Worm (Caenorhabditis elegans) whole organism, early embryonic: Measurements from ENCODE around the gene pde-3.

Experiments
- B0310.2 ChIP-seq: sonication (generic microtip); optimal IDR thresholded peaks from 2 replicates; lab custom pipeline; 2016; ENCODE audit warnings: mild to moderate bottlenecking, missing genetic modification characterization, missing compliant biosample characterization
- F13C5.2 ChIP-seq: sonication (generic microtip); optimal IDR thresholded peaks from 2 replicates; lab custom pipeline; 2017; ENCODE audit warnings: mild to moderate bottlenecking, missing genetic modification characterization, inconsistent platforms, missing compliant biosample characterization
- aly-1 ChIP-seq: sonication (generic microtip); optimal IDR thresholded peaks from 2 replicates; lab custom pipeline; 2016; ENCODE audit warnings: missing genetic modification characterization, missing compliant biosample characterization
- ama-1 ChIP-seq: fragments of 150-350 bp; optimal IDR thresholded peaks from 2 replicates; lab custom pipeline; 2014
- ceh-13 ChIP-seq: fragments of 200-800 bp; sonication (Bioruptor generic); optimal IDR thresholded peaks from 2 replicates; lab custom pipeline; 2018; ENCODE audit warnings: mild to moderate bottlenecking, missing genetic modification characterization, missing compliant biosample characterization
- ceh-36 ChIP-seq: sonication (generic microtip); optimal IDR thresholded peaks from 2 replicates; lab custom pipeline; 2016; ENCODE audit warnings: missing genetic modification characterization, inconsistent platforms, missing compliant biosample characterization
- ets-7 ChIP-seq: sonication (generic microtip); optimal IDR thresholded peaks from 2 replicates; lab custom pipeline; 2016; ENCODE audit warnings: missing genotype, missing genetic modification characterization, missing compliant biosample characterization
- flt-1 ChIP-seq: fragments of 200-800 bp; sonication (Bioruptor generic); IDR thresholded peaks from 2 replicates; pipeline ENCODE4 v1.3.6; 2022; ENCODE audit warnings: missing genetic modification characterization, missing compliant biosample characterization
- hmbx-1 ChIP-seq: sonication (generic microtip); optimal IDR thresholded peaks from 2 replicates; lab custom pipeline; 2016; ENCODE audit warnings: mild to moderate bottlenecking, missing genetic modification characterization, missing compliant biosample characterization
- hmg-4 ChIP-seq: fragments of 200-800 bp; sonication (Bioruptor generic); optimal IDR thresholded peaks from 2 replicates; lab custom pipeline; 2018; ENCODE audit warnings: mild to moderate bottlenecking, missing genetic modification characterization, missing compliant biosample characterization
- hnd-1 ChIP-seq: sonication (generic microtip); optimal IDR thresholded peaks from 2 replicates; lab custom pipeline; 2016; ENCODE audit warnings: missing genetic modification characterization, missing compliant biosample characterization
- pes-1 ChIP-seq: fragments of 200-800 bp; sonication (Bioruptor generic); IDR thresholded peaks from 2 replicates; pipeline ENCODE4 v1.3.6; 2022; ENCODE audit warnings: missing genetic modification reagents, missing genetic modification characterization, missing compliant biosample characterization
- scrt-1 ChIP-seq: fragments of 200-800 bp; sonication (Bioruptor generic); IDR thresholded peaks from 2 replicates; pipeline ENCODE4 v1.3.6; 2022; ENCODE audit warnings: missing genetic modification characterization, missing compliant biosample characterization
- sea-1 ChIP-seq: fragments of 200-800 bp; sonication (Bioruptor generic); conservative IDR thresholded peaks from 2 replicates; pipeline ENCODE4 v1.3.6; 2022; ENCODE audit warnings: missing genetic modification characterization, missing compliant biosample characterization
- tbx-11 ChIP-seq: fragments of 200-800 bp; sonication (Bioruptor generic); IDR thresholded peaks from 2 replicates; pipeline ENCODE4 v1.3.6; 2022; ENCODE audit warnings: missing genetic modification characterization, missing compliant biosample characterization
- tbx-37 ChIP-seq: fragments of 200-800 bp; sonication (Bioruptor generic); conservative IDR thresholded peaks from 2 replicates; pipeline ENCODE4 v1.3.6; 2022; ENCODE audit warnings: missing genetic modification reagents, missing genetic modification characterization, missing compliant biosample characterization
- tra-4 ChIP-seq: sonication (generic microtip); optimal IDR thresholded peaks from 2 replicates; lab custom pipeline; 2017; ENCODE audit warnings: missing genetic modification characterization, missing compliant biosample characterization

The pde-3 gene

ce11 chrII:14945518-14945917 is 26.0 kb downstream of the pde-3 start:
- TF ChIP-seq hmbx-1 (tag; lab: Kevin White, UChicago), result no peak
- no peak for TF ChIP-seq hmg-4 (GFP tag; lab: Kevin White, UChicago)
- TF ChIP-seq hnd-1 (tag; lab: Kevin White, UChicago), result no peak
- TF ChIP-seq ceh-13 (GFP tag; lab: Kevin White, UChicago), result no peak
- no peak for TF ChIP-seq ama-1
- TF ChIP-seq ceh-36 (tag; lab: Kevin White, UChicago), result no peak
- TF ChIP-seq pes-1, result no peak
- no peak for TF ChIP-seq B0310.2 (tag; lab: Kevin White, UChicago)
- no peak for TF ChIP-seq aly-1 (tag; lab: Kevin White, UChicago)
- TF ChIP-seq scrt-1, result no peak
- no peak for TF ChIP-seq ets-7
- TF ChIP-seq sea-1 (GFP tag; lab: Robert Waterston, UW), result no peak
- no peak for TF ChIP-seq flt-1 (GFP tag; lab: Robert Waterston, UW)
- TF ChIP-seq tbx-11 (GFP tag; lab: Robert Waterston, UW), result no peak

ce11 chrII:14946545-14946944 is 27.0 kb downstream of the pde-3 start:
- TF ChIP-seq sea-1 (GFP tag; lab: Robert Waterston, UW) (no peak), ets-7 (no peak)

DNA sequence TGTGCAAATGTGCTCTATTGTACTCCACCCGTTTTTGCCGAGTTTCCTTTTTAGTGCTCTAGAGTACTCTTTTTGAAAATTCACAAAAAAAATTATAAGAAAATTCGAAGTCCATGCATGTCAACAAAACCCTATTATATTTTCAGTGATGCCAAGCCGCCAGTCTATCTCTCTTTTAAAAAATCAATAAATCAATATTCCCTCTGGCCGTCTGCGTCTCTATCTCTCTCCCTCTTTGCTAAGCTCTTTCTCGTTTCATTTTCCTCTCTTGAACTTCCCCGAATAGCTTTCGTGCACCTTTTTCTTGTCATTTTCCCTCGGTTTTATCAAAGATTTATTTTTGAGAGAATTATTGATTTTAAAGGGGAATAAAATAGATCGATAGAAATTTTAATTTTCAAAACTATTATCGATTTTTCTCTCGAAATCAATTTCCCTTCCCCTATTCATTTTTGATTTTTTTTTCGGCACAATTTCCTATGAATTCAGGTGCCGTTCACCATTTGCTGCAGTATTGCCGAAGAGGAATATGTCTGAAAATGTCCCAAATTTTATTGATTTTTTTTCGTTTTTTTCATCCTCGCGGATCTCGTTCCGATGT is 33.1 kb downstream of the pde-3 start:
- TF ChIP-seq scrt-1 (no peak), hnd-1 (tag; lab: Kevin White, UChicago) (no peak)

ce11 chrII:14958113-14958512 is 38.6 kb downstream of the pde-3 start, which contains the start of gene Y53F4B.1:
TSS of gene Y53F4B.1 (minus strand) at chrII:14958213.
- TF ChIP-seq hmg-4 (GFP tag; lab: Kevin White, UChicago) (no peak), B0310.2 (tag; lab: Kevin White, UChicago) (no peak), sea-1 (GFP tag; lab: Robert Waterston, UW) (no peak), aly-1 (tag; lab: Kevin White, UChicago) (no peak), tbx-37 (GFP tag; lab: Robert Waterston, UW) (no peak), tra-4 (tag; lab: Kevin White, UChicago) (no peak), pes-1 (no peak), hnd-1 (tag; lab: Kevin White, UChicago) (no peak), ets-7 (no peak), tbx-11 (GFP tag; lab: Robert Waterston, UW) (no peak), flt-1 (GFP tag; lab: Robert Waterston, UW) (no peak), ama-1 (no peak), ceh-13 (GFP tag; lab: Kevin White, UChicago) (no peak), hmbx-1 (tag; lab: Kevin White, UChicago) (no peak), F13C5.2 (tag; lab: Kevin White, UChicago) (no peak), scrt-1 (no peak), ceh-36 (tag; lab: Kevin White, UChicago) (no peak)

DNA sequence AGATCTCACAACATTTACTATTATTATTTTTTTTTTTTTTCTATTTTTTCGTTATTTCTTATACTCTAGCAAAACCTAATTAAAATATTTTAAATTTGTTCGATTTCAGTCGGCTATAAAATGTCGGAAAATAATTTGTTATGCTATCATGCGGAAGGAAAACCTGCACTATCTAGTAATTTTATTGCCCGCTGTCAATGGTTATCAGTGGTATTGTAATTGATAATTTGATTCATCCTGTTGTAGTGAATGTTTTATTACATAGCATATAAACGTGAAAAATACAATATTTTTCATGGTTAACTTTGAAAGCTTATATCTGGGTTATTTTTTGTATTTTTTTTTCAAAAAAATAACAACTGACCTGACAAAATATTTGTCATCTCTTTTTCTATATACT is 39.8 kb downstream of the pde-3 start:
- TF ChIP-seq F13C5.2 (tag; lab: Kevin White, UChicago), result no peak
- TF ChIP-seq scrt-1, result no peak
- no peak for TF ChIP-seq hmg-4 (GFP tag; lab: Kevin White, UChicago)
- TF ChIP-seq tbx-11 (GFP tag; lab: Robert Waterston, UW), result no peak
- TF ChIP-seq tra-4 (tag; lab: Kevin White, UChicago), result no peak

- TF ChIP-seq ceh-36 (tag; lab: Kevin White, UChicago) (no peak), hmbx-1 (tag; lab: Kevin White, UChicago) (no peak), scrt-1 (no peak), flt-1 (GFP tag; lab: Robert Waterston, UW) (no peak), tra-4 (tag; lab: Kevin White, UChicago) (no peak), hnd-1 (tag; lab: Kevin White, UChicago) (no peak), tbx-11 (GFP tag; lab: Robert Waterston, UW) (no peak), F13C5.2 (tag; lab: Kevin White, UChicago) (no peak), B0310.2 (tag; lab: Kevin White, UChicago) (no peak), ets-7 (no peak), aly-1 (tag; lab: Kevin White, UChicago) (no peak), pes-1 (no peak), ama-1 (no peak), tbx-37 (GFP tag; lab: Robert Waterston, UW) (no peak)
Measured at ce11 chrII:14964008-14964407, 44.5 kb downstream of the pde-3 start, which contains the start of gene elo-9. TSS of gene elo-9 (minus strand) at chrII:14964108.

DNA sequence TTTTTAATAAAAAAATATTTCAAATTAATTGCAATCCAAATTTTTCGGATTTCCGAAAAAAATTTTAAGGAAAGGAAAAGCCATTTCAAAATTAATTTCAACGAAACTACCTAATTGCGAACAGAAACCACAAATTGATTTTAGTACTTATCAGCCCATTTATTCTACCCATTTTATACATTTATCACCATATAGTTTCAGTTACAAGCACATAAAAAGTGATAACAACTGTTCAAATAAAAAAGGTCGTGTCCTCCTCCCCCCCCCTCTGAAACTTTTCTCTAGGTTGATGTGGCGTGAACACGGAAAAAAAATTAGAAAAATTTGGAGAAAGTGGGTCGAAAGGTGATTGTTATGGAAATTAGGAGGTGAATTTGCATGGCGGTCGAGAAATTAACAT is 45.4 kb downstream of the pde-3 start:
- no peak for TF ChIP-seq scrt-1
- TF ChIP-seq tra-4 (tag; lab: Kevin White, UChicago), result no peak
- TF ChIP-seq hnd-1 (tag; lab: Kevin White, UChicago), result no peak
- no peak for TF ChIP-seq ceh-36 (tag; lab: Kevin White, UChicago)
- no peak for TF ChIP-seq hmbx-1 (tag; lab: Kevin White, UChicago)
- no peak for TF ChIP-seq ama-1
- no peak for TF ChIP-seq hmg-4 (GFP tag; lab: Kevin White, UChicago)
- TF ChIP-seq flt-1 (GFP tag; lab: Robert Waterston, UW), result no peak
- TF ChIP-seq ceh-13 (GFP tag; lab: Kevin White, UChicago), result no peak
- TF ChIP-seq aly-1 (tag; lab: Kevin White, UChicago), result no peak
- no peak for TF ChIP-seq F13C5.2 (tag; lab: Kevin White, UChicago)
- TF ChIP-seq tbx-37 (GFP tag; lab: Robert Waterston, UW), result no peak
- TF ChIP-seq sea-1 (GFP tag; lab: Robert Waterston, UW), result no peak
- TF ChIP-seq pes-1, result no peak
- TF ChIP-seq ets-7, result no peak
- no peak for TF ChIP-seq B0310.2 (tag; lab: Kevin White, UChicago)
- no peak for TF ChIP-seq tbx-11 (GFP tag; lab: Robert Waterston, UW)
